Fruit fly (Drosophila melanogaster) whole organism: ENCODE measurements around the gene Gpdh3.

Experiments
- EcR ChIP-seq, 2 experiments: fragments of >200 bp; optimal IDR thresholded peaks; 2 replicates each; lab custom pipeline; 2017; ENCODE audit warnings: missing biosample characterization in 2 of 2, missing genetic modification characterization in 2 of 2, missing genetic modification reagents in 2 of 2
- pan ChIP-seq: fragments of >200 bp; optimal IDR thresholded peaks from 2 replicates; lab custom pipeline; 2017
- usp ChIP-seq: fragments of >200 bp; optimal IDR thresholded peaks from 2 replicates; lab custom pipeline; 2017; ENCODE audit warnings: missing biosample characterization, missing genetic modification characterization, mixed read lengths

dm6 chr3R:22424602-22425190 is 42.9 kb downstream of the Gpdh3 start, which contains the start of gene pinta:
- TF ChIP-seq usp (GFP tag; lab: Kevin White, UChicago) (no peak), EcR (GFP tag; optimal IDR thresholded peaks at IDR 0.05; lab: Kevin White, UChicago) (no peak), pan (lab: Kevin White, UChicago) (no peak)
